Worm (Caenorhabditis elegans): ENCODE results near the gene ssq-4.

DNA sequence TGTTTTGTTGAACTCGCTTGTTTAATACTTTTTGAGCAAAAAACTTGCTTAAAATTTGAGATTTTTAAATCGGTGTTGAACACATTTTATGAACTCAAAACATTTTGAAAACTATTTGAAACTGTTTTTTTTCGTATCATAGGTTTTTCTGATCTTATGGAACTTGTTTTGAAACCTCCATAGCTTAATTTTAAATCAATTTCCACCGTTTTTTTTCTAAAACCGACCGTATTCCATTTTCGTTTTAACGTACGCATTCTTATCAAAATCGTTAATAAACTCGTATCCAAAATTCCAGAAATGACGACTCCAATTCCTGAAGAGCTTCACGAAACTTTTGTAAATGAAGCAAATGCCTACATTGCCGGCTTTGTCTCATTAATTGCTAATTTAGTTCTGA lies 7.9 kb upstream of the ssq-4 start, which contains the start of gene srm-2:
- TF ChIP-seq F13C5.2 (tag; optimal IDR thresholded peaks at IDR 0.05): no peak
- no peak for TF ChIP-seq ama-1 (optimal IDR thresholded peaks at IDR 0.05)
- TF ChIP-seq tbx-11 (GFP tag; IDR thresholded peaks at IDR 0.05): no peak
- TF ChIP-seq hmbx-1 (tag; optimal IDR thresholded peaks at IDR 0.05): no peak
- TF ChIP-seq pes-1 (GFP tag; IDR thresholded peaks at IDR 0.05): no peak
- TF ChIP-seq ets-7 (tag; optimal IDR thresholded peaks at IDR 0.05): no peak

Data from whole organism, early embryonic.